Fruit fly (Drosophila melanogaster) whole organism, prepupa: Measurements from ENCODE around the gene CG31321.

Source experiments
- Blimp-1 ChIP-seq: fragments of 200-800 bp; sonication (Bioruptor generic); optimal IDR thresholded peaks from 3 replicates; lab custom pipeline; 2017; ENCODE audit warnings: missing biosample characterization, missing genetic modification characterization, mild to moderate bottlenecking, moderate library complexity, missing genetic modification reagents
- CG10631 ChIP-seq: fragments of 200-800 bp; sonication (Bioruptor generic); optimal IDR thresholded peaks from 2 replicates; lab custom pipeline; 2016; ENCODE audit warnings: missing biosample characterization, missing genetic modification characterization
- CG10669 ChIP-seq: fragments of 200-800 bp; sonication (Bioruptor generic); optimal IDR thresholded peaks from 3 replicates; lab custom pipeline; 2018; ENCODE audit warnings: missing biosample characterization, mild to moderate bottlenecking, missing genetic modification characterization, moderate library complexity
- CG11294 ChIP-seq: fragments of 200-800 bp; sonication (Bioruptor generic); IDR thresholded peaks from 2 replicates; pipeline ENCODE4 v1.3.6; 2022; ENCODE audit warnings: missing biosample characterization, missing genetic modification characterization
- CG11762 ChIP-seq: fragments of 200-800 bp; sonication (Bioruptor generic); optimal IDR thresholded peaks from 3 replicates; lab custom pipeline; 2016; ENCODE audit warnings: missing biosample characterization, missing genetic modification characterization; ENCODE audit not compliant: insufficient read depth
- CG11902 ChIP-seq: fragments of 200-800 bp; sonication (Bioruptor generic); optimal IDR thresholded peaks from 3 replicates; lab custom pipeline; 2016; ENCODE audit warnings: missing biosample characterization, missing genetic modification characterization
- CG1621 ChIP-seq: fragments of 200-800 bp; sonication (Bioruptor generic); optimal IDR thresholded peaks from 3 replicates; lab custom pipeline; 2018; ENCODE audit warnings: missing biosample characterization, mild to moderate bottlenecking, missing genetic modification characterization
- CG16779 ChIP-seq: fragments of 200-800 bp; sonication (Bioruptor generic); optimal IDR thresholded peaks from 3 replicates; lab custom pipeline; 2017; ENCODE audit warnings: missing biosample characterization, mild to moderate bottlenecking, missing genetic modification characterization
- CG3032 ChIP-seq: fragments of 200-800 bp; optimal IDR thresholded peaks from 2 replicates; lab custom pipeline; 2019; ENCODE audit warnings: missing biosample characterization, mild to moderate bottlenecking, missing genetic modification characterization, moderate library complexity
- CG31627 ChIP-seq: fragments of 200-800 bp; sonication (Bioruptor generic); optimal IDR thresholded peaks from 3 replicates; lab custom pipeline; 2016; ENCODE audit warnings: missing biosample characterization, missing genetic modification characterization
- CG32006 ChIP-seq: fragments of 200-800 bp; sonication (Bioruptor generic); optimal IDR thresholded peaks from 3 replicates; lab custom pipeline; 2017; ENCODE audit warnings: missing biosample characterization, mild to moderate bottlenecking, missing genetic modification characterization
- CG3919 ChIP-seq: fragments of 200-800 bp; sonication (Bioruptor generic); optimal IDR thresholded peaks from 3 replicates; lab custom pipeline; 2016; ENCODE audit warnings: missing biosample characterization, missing genetic modification characterization
- CG4318 ChIP-seq: fragments of 200-800 bp; sonication (Bioruptor generic); optimal IDR thresholded peaks from 3 replicates; lab custom pipeline; 2017; ENCODE audit warnings: missing biosample characterization, mild to moderate bottlenecking, missing genetic modification characterization
- CG6163 ChIP-seq: fragments of 200-800 bp; sonication (Bioruptor generic); IDR thresholded peaks from 3 replicates; pipeline ENCODE4 v1.3.6; 2022; ENCODE audit warnings: missing biosample characterization, missing genetic modification characterization
- CG6276 ChIP-seq: fragments of 200-800 bp; sonication (Bioruptor generic); optimal IDR thresholded peaks from 2 replicates; lab custom pipeline; 2017; ENCODE audit warnings: missing biosample characterization, mild to moderate bottlenecking, missing genetic modification characterization
- CG6792 ChIP-seq: fragments of 200-800 bp; sonication (Bioruptor generic); optimal IDR thresholded peaks from 3 replicates; lab custom pipeline; 2016; ENCODE audit warnings: missing biosample characterization, missing genetic modification characterization
- CG6808 ChIP-seq: fragments of 200-800 bp; sonication (Bioruptor generic); optimal IDR thresholded peaks from 3 replicates; lab custom pipeline; 2017; ENCODE audit warnings: missing biosample characterization, missing genetic modification characterization, mild to moderate bottlenecking, moderate library complexity, missing genetic modification reagents
- CG6854 ChIP-seq: fragments of 200-800 bp; sonication (Bioruptor generic); optimal IDR thresholded peaks from 2 replicates; lab custom pipeline; 2017; ENCODE audit warnings: missing biosample characterization, mild to moderate bottlenecking, missing genetic modification characterization
- CG7368 ChIP-seq: fragments of 200-800 bp; sonication (Bioruptor generic); optimal IDR thresholded peaks from 3 replicates; lab custom pipeline; 2016; ENCODE audit warnings: missing biosample characterization, missing genetic modification characterization
- CG8119 ChIP-seq: fragments of 200-800 bp; sonication (Bioruptor generic); IDR thresholded peaks from 3 replicates; pipeline ENCODE4 v1.3.6; 2022; ENCODE audit warnings: missing biosample characterization, missing genetic modification characterization
- CG9139 ChIP-seq: fragments of 200-800 bp; sonication (Bioruptor generic); optimal IDR thresholded peaks from 3 replicates; lab custom pipeline; 2017; ENCODE audit warnings: missing biosample characterization, mild to moderate bottlenecking, missing genetic modification characterization
- Eip75B ChIP-seq: fragments of 200-800 bp; sonication (Bioruptor generic); optimal IDR thresholded peaks from 3 replicates; lab custom pipeline; 2016; ENCODE audit warnings: missing biosample characterization, missing genetic modification characterization
- Eip78C ChIP-seq: fragments of 200-800 bp; sonication (Bioruptor generic); peaks from one replicate; lab custom pipeline; 2016; ENCODE audit warnings: missing biosample characterization, missing genetic modification characterization
- Eip93F ChIP-seq: fragments of 200-800 bp; sonication (Bioruptor generic); optimal IDR thresholded peaks from 2 replicates; lab custom pipeline; 2016; ENCODE audit warnings: missing biosample characterization, mild to moderate bottlenecking, missing genetic modification characterization
- Ets21C ChIP-seq: fragments of 200-800 bp; sonication (Bioruptor generic); optimal IDR thresholded peaks from 3 replicates; lab custom pipeline; 2016; ENCODE audit warnings: missing biosample characterization, missing genetic modification characterization
- Ets96B ChIP-seq: fragments of 200-800 bp; optimal IDR thresholded peaks from 2 replicates; lab custom pipeline; 2019; ENCODE audit warnings: missing biosample characterization, mild to moderate bottlenecking, missing genetic modification characterization, moderate library complexity
- Gug ChIP-seq: fragments of 200-800 bp; sonication (Bioruptor generic); IDR thresholded peaks from 2 replicates; pipeline ENCODE4 v1.3.6; 2022; ENCODE audit warnings: missing biosample characterization, missing genetic modification characterization
- Hr38 ChIP-seq: sonication (Bioruptor generic); optimal IDR thresholded peaks from 2 replicates; lab custom pipeline; 2016; ENCODE audit warnings: missing biosample characterization, missing genetic modification characterization
- Hr4 ChIP-seq: fragments of 200-800 bp; sonication (Bioruptor generic); optimal IDR thresholded peaks from 3 replicates; lab custom pipeline; 2016; ENCODE audit warnings: missing biosample characterization, missing genetic modification characterization
- OdsH ChIP-seq: fragments of 200-800 bp; sonication (Bioruptor generic); optimal IDR thresholded peaks from 3 replicates; lab custom pipeline; 2016; ENCODE audit warnings: missing biosample characterization, missing genetic modification characterization
- Sox102F ChIP-seq: fragments of 200-800 bp; sonication (Bioruptor generic); optimal IDR thresholded peaks from 2 replicates; lab custom pipeline; 2016; ENCODE audit warnings: missing biosample characterization, mild to moderate bottlenecking, missing genetic modification characterization
- Sox14 ChIP-seq: fragments of 200-800 bp; sonication (Bioruptor generic); optimal IDR thresholded peaks from 3 replicates; lab custom pipeline; 2016; ENCODE audit warnings: missing biosample characterization, missing genetic modification characterization
- Sox15 ChIP-seq: fragments of 200-800 bp; sonication (Bioruptor generic); optimal IDR thresholded peaks from 3 replicates; lab custom pipeline; 2016; ENCODE audit warnings: missing biosample characterization, missing genetic modification characterization
- achi ChIP-seq: fragments of 200-800 bp; sonication (Bioruptor generic); optimal IDR thresholded peaks from 3 replicates; lab custom pipeline; 2016; ENCODE audit warnings: missing biosample characterization, missing genetic modification characterization
- acj6 ChIP-seq: fragments of 200-800 bp; sonication (Bioruptor generic); optimal IDR thresholded peaks from 3 replicates; lab custom pipeline; 2016; ENCODE audit warnings: missing biosample characterization, missing genetic modification characterization
- cyc ChIP-seq: fragments of 200-800 bp; sonication (Bioruptor generic); optimal IDR thresholded peaks from 3 replicates; lab custom pipeline; 2016; ENCODE audit warnings: missing biosample characterization, missing genetic modification characterization
- dsx ChIP-seq: fragments of 200-800 bp; optimal IDR thresholded peaks from 3 replicates; lab custom pipeline; 2019; ENCODE audit warnings: missing biosample characterization, mild to moderate bottlenecking, missing genetic modification characterization, moderate library complexity; ENCODE audit not compliant: poor library complexity, severe bottlenecking
- fd59A ChIP-seq: fragments of 200-800 bp; sonication (Bioruptor generic); optimal IDR thresholded peaks from 2 replicates; lab custom pipeline; 2017; ENCODE audit warnings: missing biosample characterization, mild to moderate bottlenecking, missing genetic modification characterization, missing genetic modification reagents
- fd85E ChIP-seq: fragments of 200-800 bp; sonication (Bioruptor generic); optimal IDR thresholded peaks from 3 replicates; lab custom pipeline; 2016; ENCODE audit warnings: missing biosample characterization, missing genetic modification characterization
- fkh ChIP-seq: fragments of 200-800 bp; sonication (Bioruptor generic); optimal IDR thresholded peaks from 3 replicates; lab custom pipeline; 2017; ENCODE audit warnings: missing biosample characterization, mild to moderate bottlenecking, missing genetic modification characterization, moderate library complexity
- lz ChIP-seq: fragments of 200-800 bp; sonication (Bioruptor generic); optimal IDR thresholded peaks from 3 replicates; lab custom pipeline; 2016; ENCODE audit warnings: missing biosample characterization, missing genetic modification characterization
- net ChIP-seq: fragments of 200-800 bp; sonication (Bioruptor generic); optimal IDR thresholded peaks from 3 replicates; lab custom pipeline; 2016; ENCODE audit warnings: missing biosample characterization, missing genetic modification characterization
- pdm3 ChIP-seq: fragments of 200-800 bp; sonication (Bioruptor generic); optimal IDR thresholded peaks from 3 replicates; lab custom pipeline; 2016; ENCODE audit warnings: missing biosample characterization, missing genetic modification characterization
- salr ChIP-seq, 2 experiments: fragments of 200-800 bp; sonication (Bioruptor generic); optimal IDR thresholded peaks; 3 replicates each; lab custom pipeline; 2016 to 2018; ENCODE audit warnings: missing biosample characterization in 2 of 2, missing genetic modification characterization in 2 of 2, mild to moderate bottlenecking in 1 of 2
- spab ChIP-seq: fragments of 200-800 bp; sonication (Bioruptor generic); optimal IDR thresholded peaks from 2 replicates; lab custom pipeline; 2017; ENCODE audit warnings: missing biosample characterization, mild to moderate bottlenecking, missing genetic modification characterization, missing genetic modification reagents
- svp ChIP-seq: fragments of 200-800 bp; sonication (Bioruptor generic); peaks from one replicate; lab custom pipeline; 2016; ENCODE audit warnings: missing biosample characterization, missing genetic modification characterization
- topi ChIP-seq: fragments of 200-800 bp; sonication (Bioruptor generic); optimal IDR thresholded peaks from 3 replicates; lab custom pipeline; 2016; ENCODE audit warnings: missing biosample characterization, missing genetic modification characterization

The CG31321 gene

dm6 chr3R:14357405-14357804 lies 47.2 kb downstream of the CG31321 start (continued):
- TF ChIP-seq dsx (GFP tag; lab: Kevin White, UChicago) (peak; percentile 74), svp (GFP tag; lab: Kevin White, UChicago) (peak; percentile 85), CG6163 (GFP tag; lab: Robert Waterston, UW) (peak; percentile 73), CG16779 (tag; lab: Kevin White, UChicago) (no peak), CG3919 (peak; percentile 79), Blimp-1 (GFP tag; lab: Kevin White, UChicago) (peak; percentile 24), Eip75B (peak; percentile 63), OdsH (GFP tag; lab: Kevin White, UChicago) (peak; percentile 64), Eip78C (GFP tag; lab: Kevin White, UChicago) (peak; percentile 88), CG7368 (GFP tag; lab: Kevin White, UChicago) (peak; percentile 58), CG10631 (GFP tag; lab: Kevin White, UChicago) (peak; percentile 53), CG1621 (tag; lab: Kevin White, UChicago) (peak; percentile 20), salr (GFP tag; optimal IDR thresholded peaks at IDR 0.05; lab: Kevin White, UChicago) (peak in 1 of 2 experiments; percentile 6), CG6854 (GFP tag; lab: Kevin White, UChicago) (peak; percentile 1), spab (GFP tag; lab: Kevin White, UChicago) (peak; percentile 60), acj6 (GFP tag; lab: Kevin White, UChicago) (peak; percentile 65), CG8119 (GFP tag; lab: Robert Waterston, UW) (peak; percentile 57; the same call in 2 of the 3 replicates), Sox15 (GFP tag; lab: Kevin White, UChicago) (no peak)

dm6 chr3R:14361741-14362232 lies 51.6 kb downstream of the CG31321 start, which contains the start of gene Dnaaf5:
Gene Dnaaf5, minus strand, starts transcription at chr3R:14361786.
- TF ChIP-seq CG32006 (GFP tag; lab: Kevin White, UChicago) = no peak
- TF ChIP-seq svp (GFP tag; lab: Kevin White, UChicago) = peak; percentile 66
- no peak for TF ChIP-seq CG16779 (tag; lab: Kevin White, UChicago)
- TF ChIP-seq Sox14 (GFP tag; lab: Kevin White, UChicago) = peak; percentile 65
- peak; percentile 56 for TF ChIP-seq CG3919
- peak; percentile 19 for TF ChIP-seq CG6792 (GFP tag; lab: Kevin White, UChicago)
- no peak for TF ChIP-seq CG9139 (GFP tag; lab: Kevin White, UChicago)
- TF ChIP-seq cyc (GFP tag; lab: Kevin White, UChicago) = peak; percentile 24
- TF ChIP-seq acj6 (GFP tag; lab: Kevin White, UChicago) = no peak
- peak; percentile 83 for TF ChIP-seq fkh (GFP tag; lab: Kevin White, UChicago)
- no peak for TF ChIP-seq CG11902 (GFP tag; lab: Kevin White, UChicago)
- no peak for TF ChIP-seq CG1621 (tag; lab: Kevin White, UChicago)
- TF ChIP-seq CG6808 (GFP tag; lab: Kevin White, UChicago) = no peak
- peak; percentile 57 for TF ChIP-seq topi
- no peak for TF ChIP-seq lz (GFP tag; lab: Kevin White, UChicago)
- TF ChIP-seq CG3032 (tag; lab: Kevin White, UChicago) = no peak
- TF ChIP-seq CG6276 (GFP tag; lab: Kevin White, UChicago) = no peak
- no peak for TF ChIP-seq Eip93F
- TF ChIP-seq CG6163 (GFP tag; lab: Robert Waterston, UW) = peak; percentile 58; the same call in 2 of the 3 replicates
- no peak for TF ChIP-seq Ets21C
- TF ChIP-seq salr (GFP tag; optimal IDR thresholded peaks at IDR 0.05; lab: Kevin White, UChicago) = no peak
- no peak for TF ChIP-seq Hr38 (GFP tag; lab: Kevin White, UChicago)
- no peak for TF ChIP-seq Hr4 (GFP tag; lab: Kevin White, UChicago)
- peak; percentile 44 for TF ChIP-seq Eip78C (GFP tag; lab: Kevin White, UChicago)
- no peak for TF ChIP-seq Gug
- no peak for TF ChIP-seq net (GFP tag; lab: Kevin White, UChicago)
- no peak for TF ChIP-seq pdm3 (GFP tag; lab: Kevin White, UChicago)
- no peak for TF ChIP-seq CG4318 (GFP tag; lab: Kevin White, UChicago)
- no peak for TF ChIP-seq CG11294 (GFP tag; lab: Robert Waterston, UW)
- TF ChIP-seq CG10631 (GFP tag; lab: Kevin White, UChicago) = no peak
- TF ChIP-seq achi (GFP tag; lab: Kevin White, UChicago) = no peak
- TF ChIP-seq Eip75B = no peak
- no peak for TF ChIP-seq Sox15 (GFP tag; lab: Kevin White, UChicago)
- TF ChIP-seq Sox102F (GFP tag; lab: Kevin White, UChicago) = peak; percentile 52
- no peak for TF ChIP-seq Blimp-1 (GFP tag; lab: Kevin White, UChicago)
- TF ChIP-seq fd85E (GFP tag; lab: Kevin White, UChicago) = no peak
- no peak for TF ChIP-seq CG10669 (GFP tag; lab: Kevin White, UChicago)
- TF ChIP-seq spab (GFP tag; lab: Kevin White, UChicago) = no peak
- no peak for TF ChIP-seq fd59A (GFP tag; lab: Kevin White, UChicago)
- no peak for TF ChIP-seq dsx (GFP tag; lab: Kevin White, UChicago)
- no peak for TF ChIP-seq CG11762 (GFP tag; lab: Kevin White, UChicago)
- no peak for TF ChIP-seq Ets96B (tag; lab: Kevin White, UChicago)
- peak; percentile 24 for TF ChIP-seq CG31627
- TF ChIP-seq CG6854 (GFP tag; lab: Kevin White, UChicago) = peak; percentile 14
